Fruit fly (Drosophila melanogaster) whole organism, embryonic: Measurements from ENCODE around the gene Ugt35A1.
A peak's percentile ranks its signal among the peaks of the same experiment; 100 is the strongest.

Experiments
- ATbp ChIP-seq: fragments of 200-800 bp; sonication (Bioruptor generic); optimal IDR thresholded peaks from 2 replicates; lab custom pipeline; 2017; ENCODE audit warnings: missing biosample characterization, mild to moderate bottlenecking, missing genetic modification characterization, missing genetic modification reagents
- Abd-B ChIP-seq: fragments of 200-800 bp; sonication (Bioruptor generic); optimal IDR thresholded peaks from 2 replicates; lab custom pipeline; 2018; ENCODE audit warnings: missing biosample characterization, mild to moderate bottlenecking, missing genetic modification characterization, moderate library complexity
- B-H1 ChIP-seq: fragments of 200-800 bp; sonication (Bioruptor generic); IDR thresholded peaks from 3 replicates; pipeline ENCODE4 v1.3.6; 2022; ENCODE audit warnings: missing biosample characterization, missing genetic modification characterization
- BEAF-32 ChIP-seq: fragments of 200-800 bp; sonication (Bioruptor generic); optimal IDR thresholded peaks from 3 replicates; lab custom pipeline; 2017; ENCODE audit warnings: missing biosample characterization, missing genetic modification characterization, mild to moderate bottlenecking, moderate library complexity, missing genetic modification reagents
- Bgb ChIP-seq: fragments of 200-800 bp; sonication (Bioruptor generic); IDR thresholded peaks from 2 replicates; pipeline ENCODE4 v1.3.6; 2022; ENCODE audit warnings: missing biosample characterization, missing genetic modification characterization; ENCODE audit not compliant: partially characterized antibody
- BtbVII ChIP-seq: fragments of 200-800 bp; sonication (Bioruptor generic); optimal IDR thresholded peaks from 3 replicates; lab custom pipeline; 2017; ENCODE audit warnings: missing biosample characterization, mild to moderate bottlenecking, missing genetic modification characterization
- CG10209 ChIP-seq: fragments of 200-800 bp; sonication (Bioruptor generic); optimal IDR thresholded peaks from 3 replicates; lab custom pipeline; 2017; ENCODE audit warnings: missing biosample characterization, mild to moderate bottlenecking, missing genetic modification characterization, missing genetic modification reagents
- CG10267 ChIP-seq: fragments of 200-800 bp; sonication (Bioruptor generic); optimal IDR thresholded peaks from 2 replicates; lab custom pipeline; 2018; ENCODE audit warnings: missing biosample characterization, mild to moderate bottlenecking, missing genetic modification characterization, moderate library complexity
- CG10431 ChIP-seq: fragments of 200-800 bp; sonication (Bioruptor generic); optimal IDR thresholded peaks from 3 replicates; lab custom pipeline; 2018; ENCODE audit warnings: missing biosample characterization, mild to moderate bottlenecking, missing genetic modification characterization
- CG10654 ChIP-seq: fragments of 200-800 bp; sonication (Bioruptor generic); optimal IDR thresholded peaks from 2 replicates; lab custom pipeline; 2016; ENCODE audit warnings: missing biosample characterization, missing genetic modification characterization
- CG13296 ChIP-seq: fragments of 200-800 bp; sonication (Bioruptor generic); optimal IDR thresholded peaks from 3 replicates; lab custom pipeline; 2018; ENCODE audit warnings: missing biosample characterization, mild to moderate bottlenecking, missing genetic modification characterization
- CG14860 ChIP-seq: fragments of 200-800 bp; sonication (Bioruptor generic); IDR thresholded peaks from 3 replicates; pipeline ENCODE4 v1.3.6; 2022; ENCODE audit warnings: missing biosample characterization, missing genetic modification characterization; ENCODE audit not compliant: partially characterized antibody
- CG17802 ChIP-seq: fragments of 200-800 bp; sonication (Bioruptor generic); optimal IDR thresholded peaks from 2 replicates; lab custom pipeline; 2018; ENCODE audit warnings: missing biosample characterization, mild to moderate bottlenecking, missing genetic modification characterization, moderate library complexity
- CG2120 ChIP-seq: fragments of 200-800 bp; sonication (Bioruptor generic); optimal IDR thresholded peaks from 3 replicates; lab custom pipeline; 2016; ENCODE audit warnings: missing biosample characterization, missing genetic modification characterization
- CG2202 ChIP-seq: fragments of 200-800 bp; sonication (Bioruptor generic); optimal IDR thresholded peaks from 2 replicates; lab custom pipeline; 2018; ENCODE audit warnings: missing biosample characterization, mild to moderate bottlenecking, missing genetic modification characterization
- CG2712 ChIP-seq: fragments of 200-800 bp; optimal IDR thresholded peaks from 3 replicates; lab custom pipeline; 2019; ENCODE audit warnings: missing biosample characterization, mild to moderate bottlenecking, missing genetic modification characterization, moderate library complexity
- CG31224 ChIP-seq: fragments of 200-800 bp; sonication (Bioruptor generic); IDR thresholded peaks from 2 replicates; pipeline ENCODE4 v1.3.6; 2022; ENCODE audit warnings: missing biosample characterization, missing genetic modification characterization
- CG4730 ChIP-seq: fragments of 200-800 bp; sonication (Bioruptor generic); IDR thresholded peaks from 2 replicates; pipeline ENCODE4 v1.3.6; 2022; ENCODE audit warnings: missing biosample characterization, missing genetic modification characterization
- CG6175 ChIP-seq: fragments of 200-800 bp; sonication (Bioruptor generic); IDR thresholded peaks from 3 replicates; pipeline ENCODE4 v1.3.6; 2022; ENCODE audit warnings: missing biosample characterization, missing genetic modification characterization
- CG7745 ChIP-seq: fragments of 200-800 bp; sonication (Bioruptor generic); optimal IDR thresholded peaks from 2 replicates; lab custom pipeline; 2018; ENCODE audit warnings: missing biosample characterization, mild to moderate bottlenecking, missing genetic modification characterization, moderate library complexity
- CG7928 ChIP-seq: fragments of 200-800 bp; sonication (Bioruptor generic); optimal IDR thresholded peaks from 2 replicates; lab custom pipeline; 2017; ENCODE audit warnings: missing biosample characterization, mild to moderate bottlenecking, missing genetic modification characterization
- CG7987 ChIP-seq: fragments of 200-800 bp; sonication (Bioruptor generic); optimal IDR thresholded peaks from 2 replicates; lab custom pipeline; 2018; ENCODE audit warnings: missing biosample characterization, mild to moderate bottlenecking, missing genetic modification characterization, moderate library complexity
- CG8089 ChIP-seq: fragments of 200-800 bp; sonication (Bioruptor generic); optimal IDR thresholded peaks from 3 replicates; lab custom pipeline; 2016; ENCODE audit warnings: missing biosample characterization, missing genetic modification characterization
- Dref ChIP-seq: fragments of 200-800 bp; sonication (Bioruptor generic); IDR thresholded peaks from 2 replicates; pipeline ENCODE4 v1.3.6; 2022; ENCODE audit warnings: missing biosample characterization, missing genetic modification characterization
- Fer1 ChIP-seq: fragments of 200-800 bp; sonication (Bioruptor generic); optimal IDR thresholded peaks from 2 replicates; lab custom pipeline; 2017; ENCODE audit warnings: missing biosample characterization, mild to moderate bottlenecking, missing genetic modification characterization
- Jarid2 ChIP-seq: fragments of 200-800 bp; sonication (Bioruptor generic); optimal IDR thresholded peaks from 3 replicates; lab custom pipeline; 2017; ENCODE audit warnings: mild to moderate bottlenecking, missing biosample characterization, missing genetic modification reagents, missing genetic modification characterization
- Kr ChIP-seq: fragments of 200-800 bp; sonication (Bioruptor generic); optimal IDR thresholded peaks from 2 replicates; lab custom pipeline; 2017; ENCODE audit warnings: missing biosample characterization, mild to moderate bottlenecking, missing genetic modification characterization
- Mes4 ChIP-seq: fragments of 200-800 bp; sonication (Bioruptor generic); optimal IDR thresholded peaks from 2 replicates; lab custom pipeline; 2016; ENCODE audit warnings: missing biosample characterization, missing genetic modification characterization
- NFAT ChIP-seq: fragments of 200-800 bp; sonication (Bioruptor generic); IDR thresholded peaks from 2 replicates; pipeline ENCODE4 v1.3.6; 2022; ENCODE audit warnings: missing biosample characterization, missing genetic modification characterization
- Pdp1 ChIP-seq, 2 experiments: fragments of 200-800 bp; sonication (Bioruptor generic); optimal IDR thresholded peaks; 3 replicates each; lab custom pipeline; 2016; ENCODE audit warnings: missing biosample characterization in 2 of 2, missing genetic modification characterization in 2 of 2, mild to moderate bottlenecking in 1 of 2, moderate library complexity in 1 of 2
- bowl ChIP-seq: fragments of 200-800 bp; sonication (Bioruptor generic); IDR thresholded peaks from 2 replicates; pipeline ENCODE4 v1.3.6; 2022; ENCODE audit warnings: missing biosample characterization, missing genetic modification characterization
- cad ChIP-seq: fragments of >200 bp; optimal IDR thresholded peaks from 2 replicates; lab custom pipeline; 2017; ENCODE audit warnings: missing biosample characterization, missing genetic modification characterization
- crp ChIP-seq, 2 experiments: fragments of 200-800 bp; sonication (Bioruptor generic); optimal IDR thresholded peaks; 2 replicates in 1 of 2; 3 replicates in 1 of 2; lab custom pipeline; 2017; ENCODE audit warnings: missing biosample characterization in 2 of 2, missing genetic modification characterization in 2 of 2, mild to moderate bottlenecking in 1 of 2, moderate library complexity in 1 of 2
- eve ChIP-seq, 2 experiments: fragments of >200 bp; optimal IDR thresholded peaks; 2 replicates each; lab custom pipeline; 2017; ENCODE audit warnings: missing biosample characterization in 2 of 2, missing genetic modification characterization in 2 of 2
- grn ChIP-seq: fragments of 200-800 bp; sonication (Bioruptor generic); optimal IDR thresholded peaks from 3 replicates; lab custom pipeline; 2017; ENCODE audit warnings: missing biosample characterization, missing genetic modification characterization
- gro ChIP-seq: fragments of 200-800 bp; sonication (Bioruptor generic); optimal IDR thresholded peaks from 2 replicates; lab custom pipeline; 2016; ENCODE audit warnings: missing biosample characterization, missing genetic modification characterization
- lilli ChIP-seq: fragments of 200-800 bp; sonication (Bioruptor generic); optimal IDR thresholded peaks from 3 replicates; lab custom pipeline; 2016; ENCODE audit warnings: missing biosample characterization, missing genetic modification characterization
- maf-S ChIP-seq: fragments of 200-800 bp; sonication (Bioruptor generic); optimal IDR thresholded peaks from 2 replicates; lab custom pipeline; 2016; ENCODE audit warnings: missing biosample characterization, missing genetic modification characterization
- nerfin-1 ChIP-seq: fragments of 200-800 bp; sonication (Bioruptor generic); optimal IDR thresholded peaks from 3 replicates; lab custom pipeline; 2019; ENCODE audit warnings: missing biosample characterization, mild to moderate bottlenecking, missing genetic modification characterization, moderate library complexity
- nerfin-2 ChIP-seq: fragments of 200-800 bp; sonication (Bioruptor generic); IDR thresholded peaks from 2 replicates; pipeline ENCODE4 v1.3.6; 2022; ENCODE audit warnings: missing biosample characterization, missing genetic modification characterization; ENCODE audit not compliant: partially characterized antibody
- nmo ChIP-seq: fragments of 200-800 bp; sonication (Bioruptor generic); optimal IDR thresholded peaks from 2 replicates; lab custom pipeline; 2018; ENCODE audit warnings: missing biosample characterization, mild to moderate bottlenecking, missing genetic modification characterization, moderate library complexity
- nom ChIP-seq: fragments of 200-800 bp; sonication (Bioruptor generic); optimal IDR thresholded peaks from 2 replicates; lab custom pipeline; 2017; ENCODE audit warnings: missing biosample characterization, missing genetic modification characterization, mild to moderate bottlenecking, moderate library complexity, missing genetic modification reagents
- oc ChIP-seq: fragments of 200-800 bp; sonication (Bioruptor generic); optimal IDR thresholded peaks from 2 replicates; lab custom pipeline; 2018; ENCODE audit warnings: missing biosample characterization, mild to moderate bottlenecking, missing genetic modification characterization, moderate library complexity
- psq ChIP-seq: fragments of 200-800 bp; sonication (Bioruptor generic); optimal IDR thresholded peaks from 2 replicates; lab custom pipeline; 2017; ENCODE audit warnings: missing biosample characterization, missing genetic modification characterization
- pum ChIP-seq: fragments of 200-800 bp; sonication (Bioruptor generic); optimal IDR thresholded peaks from 2 replicates; lab custom pipeline; 2016; ENCODE audit warnings: missing biosample characterization, missing genetic modification characterization
- schlank ChIP-seq: fragments of 200-800 bp; sonication (Bioruptor generic); optimal IDR thresholded peaks from 2 replicates; lab custom pipeline; 2018; ENCODE audit warnings: missing biosample characterization, mild to moderate bottlenecking, missing genetic modification characterization
- sug ChIP-seq: fragments of 200-800 bp; optimal IDR thresholded peaks from 2 replicates; lab custom pipeline; 2019; ENCODE audit warnings: missing biosample characterization, mild to moderate bottlenecking, missing genetic modification characterization, moderate library complexity
- tll ChIP-seq, 2 experiments: fragments of 200-800 bp in 1 of 2; fragments of >200 bp in 1 of 2; sonication (Bioruptor generic) in 1 of 2; optimal IDR thresholded peaks; 2 replicates each; lab custom pipeline; 2017 to 2019; ENCODE audit warnings: missing biosample characterization in 2 of 2, missing genetic modification characterization in 2 of 2, mild to moderate bottlenecking in 1 of 2, moderate library complexity in 1 of 2
- wor ChIP-seq: fragments of 200-800 bp; sonication (Bioruptor generic); IDR thresholded peaks from 2 replicates; pipeline ENCODE4 v1.3.6; 2022; ENCODE audit warnings: missing biosample characterization, missing genetic modification characterization

Ugt35A1 gene

DNA sequence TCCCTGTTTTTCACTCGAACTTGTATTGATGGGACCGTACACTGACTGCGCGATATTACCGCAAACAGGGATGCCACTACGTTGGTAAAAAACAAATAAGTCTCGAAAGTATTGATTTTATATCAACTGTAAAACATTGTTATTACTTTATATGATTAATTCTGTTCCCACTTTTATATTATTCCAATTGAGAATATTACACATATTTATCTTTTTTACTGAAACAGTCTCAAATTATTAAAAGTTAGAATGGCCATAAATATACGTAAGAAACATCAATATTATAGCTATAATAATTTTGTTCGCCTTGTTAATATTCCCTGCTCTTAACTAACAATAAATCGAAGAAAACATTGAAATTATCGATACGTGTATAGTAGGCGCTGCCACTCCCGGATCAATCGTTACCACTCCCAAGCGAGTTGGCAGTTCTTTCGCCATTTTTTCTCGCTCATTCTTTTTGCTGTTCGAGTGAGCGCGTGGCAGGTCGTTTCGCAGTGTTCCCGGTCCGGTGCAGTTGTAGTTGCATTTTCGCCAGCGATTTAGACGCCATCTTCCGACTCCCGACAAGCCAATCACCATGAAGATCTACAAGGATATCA lies 37.4 kb upstream of the Ugt35A1 start, which contains the start of the genes SdhC and Tctp (continued):
- TF ChIP-seq CG10431 (peak; percentile 9), maf-S (no peak), wor (GFP tag; lab: Robert Waterston, UW) (no peak), grn (GFP tag; lab: Kevin White, UChicago) (no peak), bowl (GFP tag; lab: Robert Waterston, UW) (no peak), cad (GFP tag; lab: Kevin White, UChicago) (no peak), CG13296 (peak; percentile 58), Jarid2 (GFP tag; lab: Kevin White, UChicago) (no peak), CG8089 (GFP tag; lab: Kevin White, UChicago) (no peak), lilli (GFP tag; lab: Kevin White, UChicago) (peak; percentile 44), gro (GFP tag; lab: Kevin White, UChicago) (no peak), CG4730 (GFP tag; lab: Robert Waterston, UW) (no peak), CG7745 (tag; lab: Kevin White, UChicago) (no peak), nerfin-1 (tag; lab: Kevin White, UChicago) (peak; percentile 9), CG2120 (GFP tag; lab: Kevin White, UChicago) (peak; percentile 73), Kr (GFP tag; lab: Kevin White, UChicago) (no peak), crp (GFP tag; optimal IDR thresholded peaks at IDR 0.05; lab: Kevin White, UChicago) (peak in 1 of 2 experiments; percentile 23), Pdp1 (GFP tag; optimal IDR thresholded peaks at IDR 0.05; lab: Kevin White, UChicago) (peak in 1 of 2 experiments; percentile 2), BtbVII (GFP tag; lab: Kevin White, UChicago) (no peak), Dref (GFP tag; lab: Robert Waterston, UW) (peak; percentile 74), CG7928 (GFP tag; lab: Kevin White, UChicago) (no peak), CG7987 (GFP tag; lab: Kevin White, UChicago) (no peak), Bgb (GFP tag; lab: Robert Waterston, UW) (peak; percentile 66), eve (GFP tag; optimal IDR thresholded peaks at IDR 0.05; lab: Kevin White, UChicago) (no peak), CG2202 (tag; lab: Kevin White, UChicago) (peak; percentile 14), nmo (peak; percentile 72), CG6175 (GFP tag; lab: Robert Waterston, UW) (no peak), NFAT (GFP tag; lab: Robert Waterston, UW) (peak; percentile 33; the same call in 1 of the 2 replicates), BEAF-32 (peak; percentile 78), B-H1 (GFP tag; lab: Robert Waterston, UW) (no peak), CG17802 (tag; lab: Kevin White, UChicago) (peak; percentile 6), CG10267 (tag; lab: Kevin White, UChicago) (peak; percentile 76), psq (GFP tag; lab: Kevin White, UChicago) (no peak), CG31224 (GFP tag; lab: Robert Waterston, UW) (no peak), nerfin-2 (no peak), sug (tag; lab: Kevin White, UChicago) (peak; percentile 54), Abd-B (peak; percentile 46), CG10209 (peak; percentile 12), oc (no peak), nom (GFP tag; lab: Kevin White, UChicago) (peak; percentile 73), pum (GFP tag; lab: Kevin White, UChicago) (no peak), CG10654 (peak; percentile 15), Mes4 (GFP tag; lab: Kevin White, UChicago) (no peak), tll (GFP tag; optimal IDR thresholded peaks at IDR 0.05; lab: Kevin White, UChicago) (no peak), CG14860 (GFP tag; lab: Robert Waterston, UW) (no peak), CG2712 (tag; lab: Kevin White, UChicago) (peak; percentile 62), Fer1 (GFP tag; lab: Kevin White, UChicago) (peak; percentile 50), ATbp (GFP tag; lab: Kevin White, UChicago) (no peak), schlank (tag; lab: Kevin White, UChicago) (no peak)
